Fruit fly (Drosophila melanogaster) whole organism, embryonic: ENCODE data around the gene ss.

Experiments
- Bgb ChIP-seq: fragments of 200-800 bp; sonication (Bioruptor generic); IDR thresholded peaks from 2 replicates; pipeline ENCODE4 v1.3.6; 2022; ENCODE audit warnings: missing biosample characterization, missing genetic modification characterization; ENCODE audit not compliant: partially characterized antibody
- Blimp-1 ChIP-seq: fragments of 200-800 bp; sonication (Bioruptor generic); optimal IDR thresholded peaks from 3 replicates; lab custom pipeline; 2018; ENCODE audit warnings: missing biosample characterization, missing genetic modification characterization, mild to moderate bottlenecking, moderate library complexity, missing genetic modification reagents
- CG10147 ChIP-seq: fragments of 200-800 bp; sonication (Bioruptor generic); optimal IDR thresholded peaks from 2 replicates; lab custom pipeline; 2019; ENCODE audit warnings: missing biosample characterization, mild to moderate bottlenecking, missing genetic modification characterization, moderate library complexity
- CG11247 ChIP-seq: fragments of 200-800 bp; sonication (Bioruptor generic); IDR thresholded peaks from 2 replicates; pipeline ENCODE4 v1.3.6; 2022; ENCODE audit warnings: missing biosample characterization, missing genetic modification characterization
- CG11723 ChIP-seq: fragments of 200-800 bp; sonication (Bioruptor generic); optimal IDR thresholded peaks from 2 replicates; lab custom pipeline; 2017; ENCODE audit warnings: missing biosample characterization, mild to moderate bottlenecking, missing genetic modification characterization
- CG13624 ChIP-seq: fragments of 200-800 bp; sonication (Bioruptor generic); optimal IDR thresholded peaks from 2 replicates; lab custom pipeline; 2016; ENCODE audit warnings: missing biosample characterization, missing genetic modification characterization
- CG13775 ChIP-seq: fragments of 200-800 bp; sonication (Bioruptor generic); optimal IDR thresholded peaks from 3 replicates; lab custom pipeline; 2017; ENCODE audit warnings: missing biosample characterization, mild to moderate bottlenecking, missing genetic modification characterization
- CG16779 ChIP-seq: fragments of 200-800 bp; sonication (Bioruptor generic); IDR thresholded peaks from 2 replicates; pipeline ENCODE4 v1.3.6; 2022; ENCODE audit warnings: missing biosample characterization, missing genetic modification characterization
- CG17186 ChIP-seq: fragments of 200-800 bp; sonication (Bioruptor generic); optimal IDR thresholded peaks from 3 replicates; lab custom pipeline; 2017; ENCODE audit warnings: missing biosample characterization, missing genetic modification reagents, missing genetic modification characterization
- CG30020 ChIP-seq: fragments of 200-800 bp; optimal IDR thresholded peaks from 2 replicates; lab custom pipeline; 2019; ENCODE audit warnings: missing biosample characterization, mild to moderate bottlenecking, missing genetic modification characterization, moderate library complexity
- CG31224 ChIP-seq: fragments of 200-800 bp; sonication (Bioruptor generic); IDR thresholded peaks from 2 replicates; pipeline ENCODE4 v1.3.6; 2022; ENCODE audit warnings: missing biosample characterization, missing genetic modification characterization
- CG31441 ChIP-seq: fragments of 200-800 bp; sonication (Bioruptor generic); IDR thresholded peaks from 2 replicates; pipeline ENCODE4 v1.3.6; 2022; ENCODE audit warnings: missing biosample characterization, missing genetic modification characterization
- CG34376 ChIP-seq: fragments of 200-800 bp; sonication (Bioruptor generic); optimal IDR thresholded peaks from 2 replicates; lab custom pipeline; 2018; ENCODE audit warnings: missing biosample characterization, mild to moderate bottlenecking, missing genetic modification characterization
- CG5180 ChIP-seq: fragments of 200-800 bp; sonication (Bioruptor generic); optimal IDR thresholded peaks from 3 replicates; lab custom pipeline; 2017; ENCODE audit warnings: missing biosample characterization, missing genetic modification characterization, mild to moderate bottlenecking, moderate library complexity, missing genetic modification reagents
- CG6791 ChIP-seq: fragments of 200-800 bp; sonication (Bioruptor generic); IDR thresholded peaks from 3 replicates; pipeline ENCODE4 v1.3.6; 2022; ENCODE audit warnings: missing biosample characterization, missing genetic modification characterization; ENCODE audit not compliant: partially characterized antibody
- CG6854 ChIP-seq: fragments of 200-800 bp; sonication (Bioruptor generic); optimal IDR thresholded peaks from 3 replicates; lab custom pipeline; 2017; ENCODE audit warnings: missing biosample characterization, mild to moderate bottlenecking, missing genetic modification characterization
- CG7839 ChIP-seq: fragments of 200-800 bp; sonication (Bioruptor generic); optimal IDR thresholded peaks from 3 replicates; lab custom pipeline; 2018; ENCODE audit warnings: missing biosample characterization, mild to moderate bottlenecking, missing genetic modification characterization, moderate library complexity
- CG7928 ChIP-seq: fragments of 200-800 bp; sonication (Bioruptor generic); optimal IDR thresholded peaks from 2 replicates; lab custom pipeline; 2017; ENCODE audit warnings: missing biosample characterization, mild to moderate bottlenecking, missing genetic modification characterization
- CG8765 ChIP-seq: fragments of 200-800 bp; sonication (Bioruptor generic); IDR thresholded peaks from 2 replicates; pipeline ENCODE4 v1.3.6; 2022; ENCODE audit warnings: missing biosample characterization, missing genetic modification characterization
- CG9609 ChIP-seq: fragments of 200-800 bp; sonication (Bioruptor generic); optimal IDR thresholded peaks from 3 replicates; lab custom pipeline; 2016; ENCODE audit warnings: missing biosample characterization, missing genetic modification characterization
- Dip3 ChIP-seq: fragments of 200-800 bp; sonication (Bioruptor generic); optimal IDR thresholded peaks from 3 replicates; lab custom pipeline; 2016; ENCODE audit warnings: missing biosample characterization, missing genetic modification characterization
- Doc2 ChIP-seq: fragments of 200-800 bp; sonication (Bioruptor generic); IDR thresholded peaks from 2 replicates; pipeline ENCODE4 v1.3.6; 2022; ENCODE audit warnings: missing biosample characterization, missing genetic modification characterization
- HLH3B ChIP-seq: fragments of 200-800 bp; sonication (Bioruptor generic); IDR thresholded peaks from 2 replicates; pipeline ENCODE4 v1.3.6; 2022; ENCODE audit warnings: missing biosample characterization, missing genetic modification characterization
- HLH54F ChIP-seq: fragments of 200-800 bp; sonication (Bioruptor generic); optimal IDR thresholded peaks from 3 replicates; lab custom pipeline; 2016; ENCODE audit warnings: missing biosample characterization, missing genetic modification characterization
- Hr3 ChIP-seq: fragments of 200-800 bp; sonication (Bioruptor generic); optimal IDR thresholded peaks from 3 replicates; lab custom pipeline; 2016; ENCODE audit warnings: missing biosample characterization, missing genetic modification characterization
- Hr51 ChIP-seq, 2 experiments: fragments of 200-800 bp; sonication (Bioruptor generic); optimal IDR thresholded peaks; 2 replicates in 1 of 2; 3 replicates in 1 of 2; lab custom pipeline; 2016 to 2018; ENCODE audit warnings: missing biosample characterization in 2 of 2, missing genetic modification characterization in 2 of 2, mild to moderate bottlenecking in 1 of 2, moderate library complexity in 1 of 2
- Kr ChIP-seq: fragments of 200-800 bp; sonication (Bioruptor generic); optimal IDR thresholded peaks from 2 replicates; lab custom pipeline; 2017; ENCODE audit warnings: missing biosample characterization, mild to moderate bottlenecking, missing genetic modification characterization
- NK7.1 ChIP-seq: fragments of 200-800 bp; sonication (Bioruptor generic); optimal IDR thresholded peaks from 3 replicates; lab custom pipeline; 2016; ENCODE audit warnings: missing biosample characterization, missing genetic modification characterization
- PHDP ChIP-seq: fragments of 200-800 bp; sonication (Bioruptor generic); optimal IDR thresholded peaks from 3 replicates; lab custom pipeline; 2018; ENCODE audit warnings: missing biosample characterization, mild to moderate bottlenecking, missing genetic modification characterization, moderate library complexity
- YL-1 ChIP-seq: fragments of 200-800 bp; sonication (Bioruptor generic); optimal IDR thresholded peaks from 3 replicates; lab custom pipeline; 2017; ENCODE audit warnings: missing biosample characterization, mild to moderate bottlenecking, missing genetic modification characterization
- ap ChIP-seq: fragments of 200-800 bp; sonication (Bioruptor generic); IDR thresholded peaks from 2 replicates; pipeline ENCODE4 v1.3.6; 2022; ENCODE audit warnings: missing biosample characterization, missing genetic modification characterization
- ara ChIP-seq: fragments of 200-800 bp; sonication (Bioruptor generic); IDR thresholded peaks from 2 replicates; pipeline ENCODE4 v1.3.6; 2022; ENCODE audit warnings: missing biosample characterization, missing genetic modification characterization
- chinmo ChIP-seq: fragments of 200-800 bp; sonication (Bioruptor generic); IDR thresholded peaks from 4 replicates; pipeline ENCODE4 v1.3.6; 2022; ENCODE audit warnings: missing biosample characterization, missing genetic modification characterization; ENCODE audit not compliant: partially characterized antibody
- dm ChIP-seq: fragments of 200-800 bp; sonication (Bioruptor generic); optimal IDR thresholded peaks from 3 replicates; lab custom pipeline; 2016; ENCODE audit warnings: missing biosample characterization, missing genetic modification characterization
- dmrt11E ChIP-seq: fragments of 200-800 bp; sonication (Bioruptor generic); optimal IDR thresholded peaks from 3 replicates; lab custom pipeline; 2018; ENCODE audit warnings: missing biosample characterization, mild to moderate bottlenecking, missing genetic modification characterization, moderate library complexity
- gfzf ChIP-seq: fragments of 200-800 bp; sonication (Bioruptor generic); optimal IDR thresholded peaks from 2 replicates; lab custom pipeline; 2016; ENCODE audit warnings: missing biosample characterization, mild to moderate bottlenecking, missing genetic modification characterization, moderate library complexity
- gro ChIP-seq: fragments of 200-800 bp; sonication (Bioruptor generic); optimal IDR thresholded peaks from 2 replicates; lab custom pipeline; 2016; ENCODE audit warnings: missing biosample characterization, missing genetic modification characterization
- kah ChIP-seq: fragments of 200-800 bp; sonication (Bioruptor generic); optimal IDR thresholded peaks from 2 replicates; lab custom pipeline; 2018; ENCODE audit warnings: missing biosample characterization, mild to moderate bottlenecking, missing genetic modification characterization
- lmd ChIP-seq: fragments of 200-800 bp; sonication (Bioruptor generic); IDR thresholded peaks from 2 replicates; pipeline ENCODE4 v1.3.6; 2022; ENCODE audit warnings: missing biosample characterization, missing genetic modification characterization
- lov ChIP-seq, 2 experiments: fragments of 200-800 bp in 1 of 2; fragments of >200 bp in 1 of 2; sonication (Bioruptor generic) in 1 of 2; IDR thresholded peaks in 1 of 2; optimal IDR thresholded peaks in 1 of 2; 2 replicates in 1 of 2; 3 replicates in 1 of 2; pipeline versions ENCODE4 v1.3.6 to Lab custom; 2017 to 2022; ENCODE audit warnings: missing biosample characterization in 1 of 2, missing genetic modification characterization in 1 of 2
- repo ChIP-seq: fragments of 200-800 bp; sonication (Bioruptor generic); optimal IDR thresholded peaks from 2 replicates; lab custom pipeline; 2016; ENCODE audit warnings: missing biosample characterization, missing genetic modification characterization
- salm ChIP-seq: fragments of 200-800 bp; sonication (Bioruptor generic); optimal IDR thresholded peaks from 2 replicates; lab custom pipeline; 2018; ENCODE audit warnings: missing biosample characterization, mild to moderate bottlenecking, missing genetic modification characterization
- sens ChIP-seq: fragments of 200-800 bp; sonication (Bioruptor generic); peaks from one replicate; lab custom pipeline; 2016; ENCODE audit warnings: missing biosample characterization, missing genetic modification characterization
- sima ChIP-seq: fragments of 200-800 bp; sonication (Bioruptor generic); optimal IDR thresholded peaks from 2 replicates; lab custom pipeline; 2016; ENCODE audit warnings: missing biosample characterization, missing genetic modification characterization
- tgo ChIP-seq: fragments of 200-800 bp; sonication (Bioruptor generic); IDR thresholded peaks from 3 replicates; pipeline ENCODE4 v1.3.6; 2022; ENCODE audit warnings: missing biosample characterization, missing genetic modification characterization
- unc-4 ChIP-seq: fragments of 200-800 bp; sonication (Bioruptor generic); IDR thresholded peaks from 2 replicates; pipeline ENCODE4 v1.3.6; 2022; ENCODE audit warnings: missing biosample characterization, missing genetic modification characterization; ENCODE audit not compliant: partially characterized antibody
- usp ChIP-seq: fragments of >200 bp; optimal IDR thresholded peaks from 2 replicates; lab custom pipeline; 2017; ENCODE audit warnings: missing biosample characterization, missing genetic modification characterization
- vnd ChIP-seq: fragments of 200-800 bp; sonication (Bioruptor generic); IDR thresholded peaks from 3 replicates; pipeline ENCODE4 v1.3.6; 2022; ENCODE audit warnings: missing biosample characterization, missing genetic modification characterization; ENCODE audit not compliant: partially characterized antibody
- vvl ChIP-seq: fragments of 200-800 bp; sonication (Bioruptor generic); IDR thresholded peaks from 2 replicates; pipeline ENCODE4 v1.3.6; 2022; ENCODE audit warnings: missing biosample characterization, missing genetic modification characterization
- yki ChIP-seq: fragments of >200 bp; optimal IDR thresholded peaks from 3 replicates; lab custom pipeline; 2018

ss gene

DNA sequence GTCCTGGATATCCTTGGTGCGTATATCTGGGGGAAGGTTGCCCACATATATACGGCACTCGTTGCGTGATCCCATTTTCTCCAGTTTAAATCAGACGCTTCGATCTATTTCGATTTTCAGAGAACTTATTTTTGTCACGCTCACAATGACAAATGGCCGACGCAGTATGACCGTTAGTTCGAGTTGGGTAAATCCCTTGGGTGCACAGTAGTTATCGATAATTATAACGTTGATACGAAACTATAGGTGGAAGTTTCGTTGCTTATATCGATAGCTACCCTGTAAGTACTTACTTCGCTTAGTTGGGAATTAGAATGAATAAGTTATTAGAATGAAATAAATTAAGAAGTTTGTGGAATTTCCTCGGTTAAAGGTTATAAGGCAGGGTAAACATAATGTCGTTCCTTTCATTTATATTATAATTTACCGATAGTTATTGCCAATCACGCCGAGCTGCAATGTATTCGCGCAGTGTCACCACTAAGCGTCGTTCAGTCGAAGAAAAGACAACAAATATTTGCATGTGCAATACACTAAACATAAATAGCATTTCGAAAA, 61.6 kb downstream of the ss start, which contains the start of the genes SF2 and pad (continued):
- peak; percentile 80 for TF ChIP-seq CG6791
- TF ChIP-seq CG11723 (GFP tag; lab: Kevin White, UChicago), result peak; percentile 54
- TF ChIP-seq CG10147 (GFP tag; lab: Kevin White, UChicago), result peak; percentile 87
- TF ChIP-seq CG6854, result no peak
- TF ChIP-seq CG30020 (tag; lab: Kevin White, UChicago), result peak; percentile 82
- TF ChIP-seq dmrt11E (tag; lab: Kevin White, UChicago), result peak; percentile 70
- TF ChIP-seq PHDP (tag; lab: Kevin White, UChicago), result peak; percentile 73
- TF ChIP-seq NK7.1 (GFP tag; lab: Kevin White, UChicago), result peak; percentile 53
- TF ChIP-seq HLH54F (GFP tag; lab: Kevin White, UChicago), result peak; percentile 87
- no peak for TF ChIP-seq Doc2
- peak; percentile 82 for TF ChIP-seq dm
- TF ChIP-seq CG9609 (GFP tag; lab: Kevin White, UChicago), result peak; percentile 64
- TF ChIP-seq unc-4 (GFP tag; lab: Robert Waterston, UW), result peak; percentile 94
- peak; percentile 90 for TF ChIP-seq Bgb (GFP tag; lab: Robert Waterston, UW)
- TF ChIP-seq salm, result peak; percentile 36
- peak; percentile 98 for TF ChIP-seq sens (GFP tag; lab: Kevin White, UChicago)
- TF ChIP-seq HLH3B (GFP tag; lab: Robert Waterston, UW), result peak; percentile 62
- TF ChIP-seq vvl, result peak; percentile 36; the same call in 1 of the 2 replicates
- TF ChIP-seq kah (GFP tag; lab: Kevin White, UChicago), result no peak
- peak; percentile 73 for TF ChIP-seq Dip3 (GFP tag; lab: Kevin White, UChicago)
- TF ChIP-seq CG13775 (GFP tag; lab: Kevin White, UChicago), result peak; percentile 84
- peak; percentile 45; the same call in 1 of the 2 replicates for TF ChIP-seq CG8765 (GFP tag; lab: Robert Waterston, UW)
- TF ChIP-seq CG31441 (GFP tag; lab: Robert Waterston, UW), result peak; percentile 77
- no peak for TF ChIP-seq Blimp-1 (GFP tag; lab: Kevin White, UChicago)
- TF ChIP-seq repo (GFP tag; lab: Kevin White, UChicago), result no peak
- TF ChIP-seq tgo (GFP tag; lab: Robert Waterston, UW), result peak; percentile 73
- TF ChIP-seq lov (optimal IDR thresholded peaks at IDR 0.05; lab: Kevin White, UChicago), result no peak
- TF ChIP-seq lov (GFP tag; IDR thresholded peaks at IDR 0.05; lab: Robert Waterston, UW), result no peak
- peak; percentile 69 to 78 for TF ChIP-seq Hr51 (GFP tag; optimal IDR thresholded peaks at IDR 0.05; lab: Kevin White, UChicago)
- peak; percentile 71 for TF ChIP-seq lmd (GFP tag; lab: Robert Waterston, UW)
- TF ChIP-seq chinmo (GFP tag; lab: Robert Waterston, UW), result peak; percentile 94
- peak; percentile 85 for TF ChIP-seq CG17186 (GFP tag; lab: Kevin White, UChicago)
- TF ChIP-seq gro (GFP tag; lab: Kevin White, UChicago), result peak; percentile 81
- peak; percentile 80 for TF ChIP-seq CG13624 (GFP tag; lab: Kevin White, UChicago)
- peak; percentile 83 for TF ChIP-seq gfzf (GFP tag; lab: Kevin White, UChicago)
- TF ChIP-seq Kr (GFP tag; lab: Kevin White, UChicago), result no peak
- peak; percentile 31 for TF ChIP-seq CG5180
- no peak for TF ChIP-seq yki (lab: Kevin White, UChicago)
- TF ChIP-seq CG7839 (tag; lab: Kevin White, UChicago), result peak; percentile 76
- TF ChIP-seq CG7928 (GFP tag; lab: Kevin White, UChicago), result no peak
- peak; percentile 90 for TF ChIP-seq YL-1
- peak; percentile 74 for TF ChIP-seq Hr3
- no peak for TF ChIP-seq ap
- TF ChIP-seq sima (GFP tag; lab: Kevin White, UChicago), result peak; percentile 42
- peak; percentile 97 for TF ChIP-seq vnd (GFP tag; lab: Robert Waterston, UW)
- TF ChIP-seq CG31224, result peak; percentile 45
- peak; percentile 58 for TF ChIP-seq ara (GFP tag; lab: Robert Waterston, UW)
- no peak for TF ChIP-seq CG16779 (GFP tag; lab: Robert Waterston, UW)
- no peak for TF ChIP-seq usp
- peak; percentile 78 for TF ChIP-seq CG34376 (GFP tag; lab: Kevin White, UChicago)
- TF ChIP-seq CG11247, result peak; percentile 64; the same call in 1 of the 2 replicates
